In genomic region chr3R:14041036-14041435, dm6 we compare ENCODE assay signal across 1 fruit fly cellular context.
TF ChIP-seq lines count a peak whose summit lies in the region.

No protein-coding gene starts in this region.

TF ChIP-seq in whole organism, embryonic, 481 proteins besides CTCF, POLR2A, EP300 and RAD21 (continued from another document):
- TF ChIP-seq fu2 (GFP tag; optimal IDR thresholded peaks at IDR 0.05; lab: Kevin White, UChicago): no peak
- TF ChIP-seq ham (GFP tag; IDR thresholded peaks at IDR 0.05; lab: Robert Waterston, UW): no peak
- TF ChIP-seq CG3995 (GFP tag; optimal IDR thresholded peaks at IDR 0.05; lab: Kevin White, UChicago): no peak
- TF ChIP-seq Dll (GFP tag; IDR thresholded peaks at IDR 0.05; lab: Robert Waterston, UW; ENCODE audit: partially characterized antibody): no peak
- TF ChIP-seq Tbp (GFP tag; optimal IDR thresholded peaks at IDR 0.05; lab: Kevin White, UChicago): no peak
- TF ChIP-seq CG11723 (GFP tag; optimal IDR thresholded peaks at IDR 0.05; lab: Kevin White, UChicago): no peak
- TF ChIP-seq wdn (GFP tag; IDR thresholded peaks at IDR 0.05; lab: Robert Waterston, UW): no peak
- TF ChIP-seq zfh2 (GFP tag; optimal IDR thresholded peaks at IDR 0.05; lab: Kevin White, UChicago): no peak
- no peak for TF ChIP-seq sisA (GFP tag; IDR thresholded peaks at IDR 0.05; lab: Robert Waterston, UW)
- no peak for TF ChIP-seq onecut (GFP tag; IDR thresholded peaks at IDR 0.05; lab: Robert Waterston, UW)
- no peak for TF ChIP-seq vfl (GFP tag; optimal IDR thresholded peaks at IDR 0.05; lab: Kevin White, UChicago)
- no peak for TF ChIP-seq Nf-YA (GFP tag; IDR thresholded peaks at IDR 0.05; lab: Robert Waterston, UW)
- no peak for TF ChIP-seq CG5245 (GFP tag; optimal IDR thresholded peaks at IDR 0.05; lab: Kevin White, UChicago)
- no peak for TF ChIP-seq abd-A (tag; optimal IDR thresholded peaks at IDR 0.05; lab: Kevin White, UChicago)
- no peak for TF ChIP-seq CG34376 (GFP tag; optimal IDR thresholded peaks at IDR 0.05; lab: Kevin White, UChicago)
- TF ChIP-seq CG12219 (GFP tag; optimal IDR thresholded peaks at IDR 0.05; lab: Kevin White, UChicago): no peak
- TF ChIP-seq lola (GFP tag; optimal IDR thresholded peaks at IDR 0.05; lab: Kevin White, UChicago): peak in 1 of 3 experiments; percentile 44
- TF ChIP-seq pb (GFP tag; optimal IDR thresholded peaks at IDR 0.05; lab: Kevin White, UChicago): no peak
- no peak for TF ChIP-seq Bgb (GFP tag; IDR thresholded peaks at IDR 0.05; lab: Robert Waterston, UW; ENCODE audit: partially characterized antibody)
- TF ChIP-seq Antp (GFP tag; optimal IDR thresholded peaks at IDR 0.05; lab: Kevin White, UChicago): no peak
- no peak for TF ChIP-seq Sox100B (GFP tag; optimal IDR thresholded peaks at IDR 0.05; lab: Kevin White, UChicago)
- TF ChIP-seq sna (GFP tag; IDR thresholded peaks at IDR 0.05; lab: Robert Waterston, UW; ENCODE audit: partially characterized antibody): no peak
- TF ChIP-seq CG7786 (GFP tag; optimal IDR thresholded peaks at IDR 0.05; lab: Kevin White, UChicago): no peak
- TF ChIP-seq CG17612 (GFP tag; IDR thresholded peaks at IDR 0.05; lab: Robert Waterston, UW): no peak
- no peak for TF ChIP-seq Fer3 (tag; optimal IDR thresholded peaks at IDR 0.05; lab: Kevin White, UChicago)
- no peak for TF ChIP-seq HmgD (GFP tag; optimal IDR thresholded peaks at IDR 0.05; lab: Kevin White, UChicago)
- no peak for TF ChIP-seq disco-r (GFP tag; optimal IDR thresholded peaks at IDR 0.05; lab: Kevin White, UChicago)
- peak; percentile 51 for TF ChIP-seq CG12391 (tag; optimal IDR thresholded peaks at IDR 0.05; lab: Kevin White, UChicago)
- peak; percentile 15 for TF ChIP-seq CG7839 (tag; optimal IDR thresholded peaks at IDR 0.05; lab: Kevin White, UChicago)
- no peak for TF ChIP-seq schlank (tag; optimal IDR thresholded peaks at IDR 0.05; lab: Kevin White, UChicago)
- TF ChIP-seq Hmx (GFP tag; optimal IDR thresholded peaks at IDR 0.05; lab: Kevin White, UChicago): no peak
- no peak for TF ChIP-seq CG6654 (GFP tag; optimal IDR thresholded peaks at IDR 0.05; lab: Kevin White, UChicago)
- no peak for TF ChIP-seq ind (GFP tag; optimal IDR thresholded peaks at IDR 0.05; lab: Kevin White, UChicago)
- TF ChIP-seq CG10274 (GFP tag; optimal IDR thresholded peaks at IDR 0.05; lab: Kevin White, UChicago): no peak
- no peak for TF ChIP-seq chn (GFP tag; optimal IDR thresholded peaks at IDR 0.05; lab: Kevin White, UChicago)
- no peak for TF ChIP-seq Awh (GFP tag; IDR thresholded peaks at IDR 0.05; lab: Robert Waterston, UW)
- TF ChIP-seq tll (GFP tag; optimal IDR thresholded peaks at IDR 0.05; lab: Kevin White, UChicago): no peak
- TF ChIP-seq CG17912 (GFP tag; optimal IDR thresholded peaks at IDR 0.05; lab: Kevin White, UChicago): no peak
- TF ChIP-seq CkIIα-i1 (GFP tag; IDR thresholded peaks at IDR 0.05; lab: Robert Waterston, UW): no peak
- TF ChIP-seq ranshi (GFP tag; IDR thresholded peaks at IDR 0.05; lab: Robert Waterston, UW): no peak
- TF ChIP-seq Pdp1 (GFP tag; optimal IDR thresholded peaks at IDR 0.05; lab: Kevin White, UChicago): peak in 1 of 2 experiments; percentile 9
- TF ChIP-seq CG34224 (GFP tag; IDR thresholded peaks at IDR 0.05; lab: Robert Waterston, UW; ENCODE audit: partially characterized antibody): no peak
- TF ChIP-seq CG6683 (GFP tag; optimal IDR thresholded peaks at IDR 0.05; lab: Kevin White, UChicago): no peak
- no peak for TF ChIP-seq Sry-β (GFP tag; optimal IDR thresholded peaks at IDR 0.05; lab: Kevin White, UChicago)
- no peak for TF ChIP-seq CG12299 (tag; optimal IDR thresholded peaks at IDR 0.05; lab: Kevin White, UChicago)
- TF ChIP-seq CG5953 (GFP tag; IDR thresholded peaks at IDR 0.05; lab: Robert Waterston, UW): no peak
- peak in 1 of 2 experiments; percentile 42 for TF ChIP-seq Hr51 (GFP tag; optimal IDR thresholded peaks at IDR 0.05; lab: Kevin White, UChicago)
- no peak for TF ChIP-seq hbn (GFP tag; IDR thresholded peaks at IDR 0.05; lab: Robert Waterston, UW; ENCODE audit: partially characterized antibody)
- TF ChIP-seq CG7745 (tag; optimal IDR thresholded peaks at IDR 0.05; lab: Kevin White, UChicago): no peak
- TF ChIP-seq CG7357 (GFP tag; IDR thresholded peaks at IDR 0.05; lab: Robert Waterston, UW): no peak
- TF ChIP-seq GATAe (GFP tag; conservative IDR thresholded peaks at IDR 0.05; lab: Robert Waterston, UW): no peak
- TF ChIP-seq CHES-1-like (GFP tag; optimal IDR thresholded peaks at IDR 0.05; lab: Kevin White, UChicago): no peak
- TF ChIP-seq C15 (GFP tag; IDR thresholded peaks at IDR 0.05; lab: Robert Waterston, UW): no peak
- TF ChIP-seq cwo (GFP tag; optimal IDR thresholded peaks at IDR 0.05; lab: Kevin White, UChicago): no peak
- TF ChIP-seq Nf-YC (tag; optimal IDR thresholded peaks at IDR 0.05; lab: Kevin White, UChicago): peak; percentile 26
- no peak for TF ChIP-seq CG7987 (GFP tag; optimal IDR thresholded peaks at IDR 0.05; lab: Kevin White, UChicago)
- no peak for TF ChIP-seq aop (GFP tag; IDR thresholded peaks at IDR 0.05; lab: Robert Waterston, UW)
- no peak for TF ChIP-seq Max (GFP tag; optimal IDR thresholded peaks at IDR 0.05; lab: Kevin White, UChicago)
- peak; percentile 36 for TF ChIP-seq Hsf (GFP tag; optimal IDR thresholded peaks at IDR 0.05; lab: Kevin White, UChicago)
- no peak for TF ChIP-seq nau (GFP tag; optimal IDR thresholded peaks at IDR 0.05; lab: Kevin White, UChicago)
- no peak for TF ChIP-seq Asciz (GFP tag; optimal IDR thresholded peaks at IDR 0.05; lab: Kevin White, UChicago)
- TF ChIP-seq CG14441 (GFP tag; IDR thresholded peaks at IDR 0.05; lab: Robert Waterston, UW): no peak
- TF ChIP-seq scrt (GFP tag; optimal IDR thresholded peaks at IDR 0.05; lab: Kevin White, UChicago): no peak
- no peak for TF ChIP-seq CG11398 (GFP tag; optimal IDR thresholded peaks at IDR 0.05; lab: Kevin White, UChicago)
- no peak for TF ChIP-seq CG9876 (GFP tag; optimal IDR thresholded peaks at IDR 0.05; lab: Kevin White, UChicago)
- no peak for TF ChIP-seq Dip3 (GFP tag; optimal IDR thresholded peaks at IDR 0.05; lab: Kevin White, UChicago)
- TF ChIP-seq nmo (GFP tag; optimal IDR thresholded peaks at IDR 0.05; lab: Kevin White, UChicago): peak; percentile 34
- TF ChIP-seq CG2678 (tag; optimal IDR thresholded peaks at IDR 0.05; lab: Kevin White, UChicago): peak; percentile 25
- TF ChIP-seq jing (GFP tag; optimal IDR thresholded peaks at IDR 0.05; lab: Kevin White, UChicago): no peak
- TF ChIP-seq CG1603 (tag; optimal IDR thresholded peaks at IDR 0.05; lab: Kevin White, UChicago): peak; percentile 49
- no peak for TF ChIP-seq Fer2 (tag; optimal IDR thresholded peaks at IDR 0.05; lab: Kevin White, UChicago)
- no peak for TF ChIP-seq lab (GFP tag; optimal IDR thresholded peaks at IDR 0.05; lab: Kevin White, UChicago)
- 0 out of 2 replicates have a peak, but pooled peaks have one; percentile 30 for TF ChIP-seq CG9932 (GFP tag; IDR thresholded peaks at IDR 0.05; lab: Robert Waterston, UW)
- no peak for TF ChIP-seq trem (tag; optimal IDR thresholded peaks at IDR 0.05; lab: Kevin White, UChicago)
- no peak for TF ChIP-seq Scr (GFP tag; IDR thresholded peaks at IDR 0.05; lab: Robert Waterston, UW; ENCODE audit: partially characterized antibody)
- TF ChIP-seq CG31441 (GFP tag; IDR thresholded peaks at IDR 0.05; lab: Robert Waterston, UW): no peak
- TF ChIP-seq eve (GFP tag; optimal IDR thresholded peaks at IDR 0.05; lab: Kevin White, UChicago): no peak
- no peak for TF ChIP-seq tup (GFP tag; optimal IDR thresholded peaks at IDR 0.05; lab: Kevin White, UChicago)
- no peak for TF ChIP-seq da (GFP tag; optimal IDR thresholded peaks at IDR 0.05; lab: Kevin White, UChicago)
- no peak for TF ChIP-seq MTF-1 (GFP tag; optimal IDR thresholded peaks at IDR 0.05; lab: Kevin White, UChicago; ENCODE audit: borderline replicate concordance)
- TF ChIP-seq Ravus (GFP tag; IDR thresholded peaks at IDR 0.05; lab: Robert Waterston, UW): no peak
- no peak for TF ChIP-seq Dbx (GFP tag; IDR thresholded peaks at IDR 0.05; lab: Robert Waterston, UW)
- TF ChIP-seq zen (tag; optimal IDR thresholded peaks at IDR 0.05; lab: Kevin White, UChicago): peak; percentile 15
- no peak for TF ChIP-seq CG31388 (GFP tag; optimal IDR thresholded peaks at IDR 0.05; lab: Kevin White, UChicago)
- no peak for TF ChIP-seq br (optimal IDR thresholded peaks at IDR 0.05; lab: Kevin White, UChicago)
- no peak for TF ChIP-seq tap (tag; optimal IDR thresholded peaks at IDR 0.05; lab: Kevin White, UChicago)
- no peak for TF ChIP-seq gfzf (GFP tag; optimal IDR thresholded peaks at IDR 0.05; lab: Kevin White, UChicago)
- no peak for TF ChIP-seq fd64A (GFP tag; optimal IDR thresholded peaks at IDR 0.05; lab: Kevin White, UChicago)
- TF ChIP-seq H15 (GFP tag; IDR thresholded peaks at IDR 0.05; lab: Robert Waterston, UW): no peak
- no peak for TF ChIP-seq amos (GFP tag; IDR thresholded peaks at IDR 0.05; lab: Robert Waterston, UW; ENCODE audit: partially characterized antibody)
- no peak for TF ChIP-seq ERR (GFP tag; optimal IDR thresholded peaks at IDR 0.05; lab: Kevin White, UChicago)
- TF ChIP-seq dimm (GFP tag; IDR thresholded peaks at IDR 0.05; lab: Robert Waterston, UW): no peak
- no peak for TF ChIP-seq luna (GFP tag; optimal IDR thresholded peaks at IDR 0.05; lab: Kevin White, UChicago)
- TF ChIP-seq Adf1 (GFP tag; IDR thresholded peaks at IDR 0.05; lab: Robert Waterston, UW): no peak
- no peak for TF ChIP-seq CG4360 (GFP tag; IDR thresholded peaks at IDR 0.05; lab: Robert Waterston, UW)
- TF ChIP-seq zfh1 (GFP tag; IDR thresholded peaks at IDR 0.05; lab: Robert Waterston, UW): peak; percentile 62; the same call in 2 of the 3 replicates
- TF ChIP-seq CG9215 (GFP tag; IDR thresholded peaks at IDR 0.05; lab: Robert Waterston, UW): no peak
- TF ChIP-seq insv (GFP tag; optimal IDR thresholded peaks at IDR 0.05; lab: Kevin White, UChicago): no peak
- TF ChIP-seq CG16863 (GFP tag; optimal IDR thresholded peaks at IDR 0.05; lab: Kevin White, UChicago): no peak
- no peak for TF ChIP-seq NC2β (GFP tag; optimal IDR thresholded peaks at IDR 0.05; lab: Kevin White, UChicago)
- TF ChIP-seq CG2889 (GFP tag; IDR thresholded peaks at IDR 0.05; lab: Robert Waterston, UW): no peak
- TF ChIP-seq CG14014 (GFP tag; IDR thresholded peaks at IDR 0.05; lab: Robert Waterston, UW): no peak
- no peak for TF ChIP-seq repo (GFP tag; optimal IDR thresholded peaks at IDR 0.05; lab: Kevin White, UChicago)
- no peak for TF ChIP-seq pnt (GFP tag; optimal IDR thresholded peaks at IDR 0.05; lab: Kevin White, UChicago)
- TF ChIP-seq Gug (GFP tag; IDR thresholded peaks at IDR 0.05; lab: Robert Waterston, UW): no peak
- no peak for TF ChIP-seq Deaf1 (tag; optimal IDR thresholded peaks at IDR 0.05; lab: Kevin White, UChicago)
- TF ChIP-seq Dip2 (GFP tag; IDR thresholded peaks at IDR 0.05; lab: Robert Waterston, UW): no peak
- no peak for TF ChIP-seq vnd (GFP tag; IDR thresholded peaks at IDR 0.05; lab: Robert Waterston, UW; ENCODE audit: partially characterized antibody)
- no peak for TF ChIP-seq cato (GFP tag; optimal IDR thresholded peaks at IDR 0.05; lab: Kevin White, UChicago; ENCODE audit: borderline replicate concordance)
- TF ChIP-seq Sox102F (GFP tag; optimal IDR thresholded peaks at IDR 0.05; lab: Kevin White, UChicago): peak; percentile 46
- TF ChIP-seq MBD-R2 (GFP tag; IDR thresholded peaks at IDR 0.05; lab: Robert Waterston, UW): no peak
